Worm (Caenorhabditis elegans) whole organism, late embryonic: ENCODE results near the gene C49A9.3.

Source experiments
- F13H6.1 ChIP-seq: sonication (generic microtip); optimal IDR thresholded peaks from 2 replicates; lab custom pipeline; 2016; ENCODE audit warnings: missing genetic modification characterization, missing compliant biosample characterization
- ceh-34 ChIP-seq: sonication (generic microtip); optimal IDR thresholded peaks from 2 replicates; lab custom pipeline; 2016; ENCODE audit warnings: mild to moderate bottlenecking, missing genetic modification characterization, missing compliant biosample characterization
- che-1 ChIP-seq: sonication (generic microtip); optimal IDR thresholded peaks from 2 replicates; lab custom pipeline; 2016; ENCODE audit warnings: mild to moderate bottlenecking, missing genetic modification characterization, missing compliant biosample characterization
- elt-2 ChIP-seq: sonication (generic microtip); optimal IDR thresholded peaks from 2 replicates; lab custom pipeline; 2016; ENCODE audit warnings: missing genetic modification reagents, missing genetic modification characterization, missing compliant biosample characterization
- mec-3 ChIP-seq: sonication (generic microtip); optimal IDR thresholded peaks from 2 replicates; lab custom pipeline; 2016; ENCODE audit warnings: borderline replicate concordance, missing genetic modification characterization, missing compliant biosample characterization
- pag-3 ChIP-seq: sonication (generic microtip); optimal IDR thresholded peaks from 2 replicates; lab custom pipeline; 2016; ENCODE audit warnings: missing compliant biosample characterization, missing genetic modification characterization, borderline replicate concordance

ce11 chrIV:6232769-6233290 is 10.9 kb downstream of the C49A9.3 start, which contains the start of gene F58F9.3:
- no peak for TF ChIP-seq F13H6.1 (tag; lab: Kevin White, UChicago)
- TF ChIP-seq mec-3 (tag; lab: Kevin White, UChicago) = no peak
- no peak for TF ChIP-seq elt-2 (tag; lab: Kevin White, UChicago)
- no peak for TF ChIP-seq che-1
- no peak for TF ChIP-seq ceh-34 (tag; lab: Kevin White, UChicago)
- TF ChIP-seq pag-3 (tag; lab: Kevin White, UChicago) = no peak
